Fruit fly (Drosophila melanogaster) whole organism, prepupa: Measurements from ENCODE around the gene CG3168.

Experiments
- CG1621 ChIP-seq: fragments of 200-800 bp; sonication (Bioruptor generic); optimal IDR thresholded peaks from 3 replicates; lab custom pipeline; 2018; ENCODE audit warnings: missing biosample characterization, mild to moderate bottlenecking, missing genetic modification characterization
- Ets96B ChIP-seq: fragments of 200-800 bp; optimal IDR thresholded peaks from 2 replicates; lab custom pipeline; 2019; ENCODE audit warnings: missing biosample characterization, mild to moderate bottlenecking, missing genetic modification characterization, moderate library complexity
- Gug ChIP-seq: fragments of 200-800 bp; sonication (Bioruptor generic); IDR thresholded peaks from 2 replicates; pipeline ENCODE4 v1.3.6; 2022; ENCODE audit warnings: missing biosample characterization, missing genetic modification characterization
- Hr39 ChIP-seq: fragments of 200-800 bp; sonication (Bioruptor generic); optimal IDR thresholded peaks from 2 replicates; lab custom pipeline; 2016; ENCODE audit warnings: missing biosample characterization, missing genetic modification characterization
- Hr4 ChIP-seq: fragments of 200-800 bp; sonication (Bioruptor generic); optimal IDR thresholded peaks from 3 replicates; lab custom pipeline; 2016; ENCODE audit warnings: missing biosample characterization, missing genetic modification characterization
- esn ChIP-seq: fragments of 200-800 bp; sonication (Bioruptor generic); optimal IDR thresholded peaks from 2 replicates; lab custom pipeline; 2016; ENCODE audit warnings: missing biosample characterization, mild to moderate bottlenecking, missing genetic modification characterization, moderate library complexity
- lz ChIP-seq: fragments of 200-800 bp; sonication (Bioruptor generic); optimal IDR thresholded peaks from 3 replicates; lab custom pipeline; 2016; ENCODE audit warnings: missing biosample characterization, missing genetic modification characterization
- ss ChIP-seq, 2 experiments: fragments of 200-800 bp; sonication (Bioruptor generic); optimal IDR thresholded peaks; 2 replicates in 1 of 2; 3 replicates in 1 of 2; lab custom pipeline; 2017 to 2018; ENCODE audit warnings: mild to moderate bottlenecking in 2 of 2, missing biosample characterization in 2 of 2, missing genetic modification characterization in 2 of 2, moderate library complexity in 1 of 2
- svp ChIP-seq: fragments of 200-800 bp; sonication (Bioruptor generic); peaks from one replicate; lab custom pipeline; 2016; ENCODE audit warnings: missing biosample characterization, missing genetic modification characterization
- topi ChIP-seq: fragments of 200-800 bp; sonication (Bioruptor generic); optimal IDR thresholded peaks from 3 replicates; lab custom pipeline; 2016; ENCODE audit warnings: missing biosample characterization, missing genetic modification characterization
- vri ChIP-seq: fragments of 200-800 bp; sonication (Bioruptor generic); optimal IDR thresholded peaks from 3 replicates; lab custom pipeline; 2016; ENCODE audit warnings: missing biosample characterization, mild to moderate bottlenecking, missing genetic modification characterization

dm6 chrX:6708580-6709199, 31.1 kb downstream of the CG3168 start:
- TF ChIP-seq lz (no peak), svp (no peak), Gug (GFP tag; lab: Robert Waterston, UW) (no peak), topi (GFP tag; lab: Kevin White, UChicago) (no peak), Hr39 (GFP tag; lab: Kevin White, UChicago) (no peak), CG1621 (no peak), Hr4 (no peak), esn (GFP tag; lab: Kevin White, UChicago) (no peak), Ets96B (tag; lab: Kevin White, UChicago) (no peak), vri (no peak), ss (GFP tag; optimal IDR thresholded peaks at IDR 0.05; lab: Kevin White, UChicago) (no peak)
